Worm (Caenorhabditis elegans) whole organism, mixed stage, embryonic: Measurements from ENCODE around the gene srg-2.

Experiments
- bed-3 ChIP-seq: fragments of 200-800 bp; sonication (Bioruptor generic); optimal IDR thresholded peaks from 3 replicates; lab custom pipeline; 2018; ENCODE audit warnings: mild to moderate bottlenecking, missing genetic modification characterization, moderate library complexity, missing compliant biosample characterization
- blmp-1 ChIP-seq: fragments of 150-350 bp; optimal IDR thresholded peaks from 2 replicates; lab custom pipeline; 2014; ENCODE audit warnings: missing biosample characterization, missing genetic modification characterization
- ceh-43 ChIP-seq: fragments of 200-800 bp; sonication (Bioruptor generic); optimal IDR thresholded peaks from 2 replicates; lab custom pipeline; 2018; ENCODE audit warnings: mild to moderate bottlenecking, missing genetic modification characterization, moderate library complexity, missing compliant biosample characterization
- ceh-83 ChIP-seq: fragments of 200-800 bp; sonication (Bioruptor generic); optimal IDR thresholded peaks from 2 replicates; lab custom pipeline; 2018; ENCODE audit warnings: mild to moderate bottlenecking, missing genetic modification characterization, missing compliant biosample characterization
- ces-1 ChIP-seq: fragments of 150-350 bp; optimal IDR thresholded peaks from 2 replicates; lab custom pipeline; 2014; ENCODE audit warnings: missing biosample characterization, missing genetic modification reagents, missing genetic modification characterization
- elt-3 ChIP-seq: fragments of 150-350 bp; optimal IDR thresholded peaks from 2 replicates; lab custom pipeline; 2014; ENCODE audit warnings: missing biosample characterization, missing genetic modification characterization
- ham-2 ChIP-seq: fragments of 200-800 bp; sonication (Bioruptor generic); optimal IDR thresholded peaks from 2 replicates; lab custom pipeline; 2018; ENCODE audit warnings: mild to moderate bottlenecking, missing genetic modification characterization, missing compliant biosample characterization
- hlh-1 ChIP-seq: fragments of 150-350 bp; optimal IDR thresholded peaks from 2 replicates; lab custom pipeline; 2014; ENCODE audit warnings: missing biosample characterization, missing genetic modification reagents, missing genetic modification characterization
- lin-13 ChIP-seq: fragments of 150-350 bp; optimal IDR thresholded peaks from 2 replicates; lab custom pipeline; 2014; ENCODE audit warnings: missing biosample characterization, missing genetic modification characterization
- lin-32 ChIP-seq: fragments of 200-800 bp; sonication (Bioruptor generic); optimal IDR thresholded peaks from 2 replicates; lab custom pipeline; 2018; ENCODE audit warnings: mild to moderate bottlenecking, missing genetic modification characterization, missing compliant biosample characterization
- lsy-2 ChIP-seq: fragments of 150-350 bp; optimal IDR thresholded peaks from 2 replicates; lab custom pipeline; 2014; ENCODE audit warnings: missing biosample characterization, missing genetic modification characterization
- mep-1 ChIP-seq: fragments of 150-350 bp; optimal IDR thresholded peaks from 2 replicates; lab custom pipeline; 2017; ENCODE audit warnings: missing biosample characterization, missing genetic modification reagents, missing genetic modification characterization, inconsistent platforms
- nhr-12 ChIP-seq: fragments of 150-350 bp; optimal IDR thresholded peaks from 2 replicates; lab custom pipeline; 2014; ENCODE audit warnings: missing biosample characterization, missing genetic modification characterization
- nhr-237 ChIP-seq: fragments of 150-350 bp; optimal IDR thresholded peaks from 2 replicates; lab custom pipeline; 2014; ENCODE audit warnings: missing biosample characterization, missing genetic modification characterization
- nhr-28 ChIP-seq: fragments of 150-350 bp; optimal IDR thresholded peaks from 2 replicates; lab custom pipeline; 2014; ENCODE audit warnings: missing biosample characterization, missing genetic modification characterization
- pha-4 ChIP-seq: fragments of 150-350 bp; optimal IDR thresholded peaks from 2 replicates; lab custom pipeline; 2018; ENCODE audit warnings: missing biosample characterization, missing genetic modification reagents, missing genetic modification characterization
- sem-2 ChIP-seq: fragments of 200-800 bp; sonication (Bioruptor generic); optimal IDR thresholded peaks from 2 replicates; lab custom pipeline; 2018; ENCODE audit warnings: mild to moderate bottlenecking, missing genetic modification characterization, missing compliant biosample characterization
- unc-39 ChIP-seq: fragments of 150-350 bp; optimal IDR thresholded peaks from 2 replicates; lab custom pipeline; 2014; ENCODE audit warnings: missing biosample characterization, missing genetic modification characterization
- unc-62 ChIP-seq: fragments of 150-350 bp; optimal IDR thresholded peaks from 2 replicates; lab custom pipeline; 2014; ENCODE audit warnings: missing biosample characterization, missing genetic modification reagents, missing genetic modification characterization
- ztf-11 ChIP-seq: fragments of 150-350 bp; optimal IDR thresholded peaks from 2 replicates; lab custom pipeline; 2014; ENCODE audit warnings: missing biosample characterization, missing genetic modification characterization

The srg-2 gene

ce11 chrIII:6215943-6216342 is 44.1 kb downstream of the srg-2 start:
- TF ChIP-seq sem-2 (GFP tag; lab: Kevin White, UChicago) (no peak), lsy-2 (no peak)

- TF ChIP-seq pha-4 (tag; lab: Kevin White, UChicago) (no peak), hlh-1 (tag; lab: Kevin White, UChicago) (no peak), ham-2 (GFP tag; lab: Kevin White, UChicago) (no peak), sem-2 (GFP tag; lab: Kevin White, UChicago) (no peak), ces-1 (GFP tag; lab: Kevin White, UChicago) (no peak), unc-39 (no peak), mep-1 (tag; lab: Kevin White, UChicago) (no peak), elt-3 (tag; lab: Kevin White, UChicago) (no peak), nhr-28 (no peak), ceh-83 (no peak), ceh-43 (GFP tag; lab: Kevin White, UChicago) (no peak)
Observed at ce11 chrIII:6215476-6215875, 44.5 kb downstream of the srg-2 start, which contains the start of gene C23G10.11. TSS of gene C23G10.11 (minus strand) at chrIII:6215576.

- TF ChIP-seq unc-62 (GFP tag; lab: Kevin White, UChicago): no peak
- no peak for TF ChIP-seq blmp-1 (tag; lab: Kevin White, UChicago)
Observed at ce11 chrIII:6213915-6214314, 46.1 kb downstream of the srg-2 start, which contains the start of gene C23G10.10. TSS of gene C23G10.10 (minus strand) at chrIII:6214015.

- TF ChIP-seq ztf-11 (tag; lab: Kevin White, UChicago) (no peak), ces-1 (GFP tag; lab: Kevin White, UChicago) (no peak), nhr-12 (no peak), nhr-237 (tag; lab: Kevin White, UChicago) (no peak), lin-32 (GFP tag; lab: Kevin White, UChicago) (no peak), ceh-43 (GFP tag; lab: Kevin White, UChicago) (no peak), hlh-1 (tag; lab: Kevin White, UChicago) (no peak), nhr-28 (no peak), bed-3 (no peak)
Observed at ce11 chrIII:6210215-6210822, 49.7 kb downstream of the srg-2 start.

ce11 chrIII:6208984-6209383 is 51.0 kb downstream of the srg-2 start, which contains the start of gene C23G10.1:
TSS of gene C23G10.1 (plus strand) at chrIII:6209284.
- no peak for TF ChIP-seq lsy-2
- no peak for TF ChIP-seq lin-13 (tag; lab: Kevin White, UChicago)
- no peak for TF ChIP-seq ham-2 (GFP tag; lab: Kevin White, UChicago)
- TF ChIP-seq hlh-1 (tag; lab: Kevin White, UChicago): no peak
- TF ChIP-seq unc-62 (GFP tag; lab: Kevin White, UChicago): no peak
- no peak for TF ChIP-seq lin-32 (GFP tag; lab: Kevin White, UChicago)
